Worm (Caenorhabditis elegans) whole organism, young adult: ENCODE data around the gene R03A10.5.

Experiments
- dpl-1 ChIP-seq: fragments of 150-350 bp; optimal IDR thresholded peaks from 2 replicates; lab custom pipeline; 2014; ENCODE audit warnings: missing biosample characterization, missing genetic modification reagents, missing genetic modification characterization
- efl-1 ChIP-seq: fragments of 150-350 bp; optimal IDR thresholded peaks from 2 replicates; lab custom pipeline; 2014; ENCODE audit warnings: missing biosample characterization, missing genetic modification reagents, missing genetic modification characterization

DNA sequence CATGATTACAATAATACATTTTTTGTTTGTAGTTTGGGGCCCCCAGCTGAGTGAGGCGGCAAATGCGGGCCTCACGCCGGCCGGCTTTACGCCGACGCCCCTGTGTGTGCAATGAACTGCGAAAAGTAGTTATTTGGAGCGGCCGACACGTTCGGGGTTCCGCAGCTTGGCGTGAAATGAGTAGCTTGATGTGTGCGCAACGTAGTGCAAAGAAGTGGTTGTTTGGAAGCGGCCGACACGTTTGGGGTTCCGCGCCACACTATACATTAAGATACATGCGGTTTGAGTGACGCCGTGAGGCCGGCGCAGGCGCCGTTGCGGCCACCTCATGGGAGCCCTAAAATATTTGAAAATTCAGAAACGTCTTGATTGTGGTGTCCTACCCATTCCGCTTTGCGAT, 22.1 kb downstream of the R03A10.5 start:
- TF ChIP-seq dpl-1 (GFP tag; lab: Kevin White, UChicago) (no peak), efl-1 (no peak)
